Fruit fly (Drosophila melanogaster): ENCODE results near the gene CG15034.

Gene CG15034

dm6 chrX:7299399-7300355 is 47.6 kb downstream of the CG15034 start:
- TF ChIP-seq noc (tag; optimal IDR thresholded peaks at IDR 0.05), result peak; percentile 43

DNA sequence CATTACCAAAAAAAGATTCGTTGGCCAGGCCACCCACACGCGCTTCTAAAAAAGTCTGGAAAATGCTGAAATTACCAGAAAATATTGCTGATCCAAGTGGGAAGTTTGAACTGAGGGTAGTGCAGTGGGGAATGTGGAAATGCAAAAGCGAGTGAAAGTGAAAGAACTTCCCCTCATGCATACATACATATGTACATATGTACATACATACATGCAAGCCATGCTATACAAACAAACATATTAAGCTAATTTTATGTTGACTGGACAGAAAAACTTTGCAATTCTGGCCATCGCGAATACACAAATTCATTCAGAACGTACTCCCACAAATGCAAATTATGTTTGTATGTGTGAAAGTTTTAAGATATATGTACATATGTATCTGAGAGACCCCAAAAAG is 49.0 kb downstream of the CG15034 start:
- TF ChIP-seq noc (tag; optimal IDR thresholded peaks at IDR 0.05), result no peak

DNA sequence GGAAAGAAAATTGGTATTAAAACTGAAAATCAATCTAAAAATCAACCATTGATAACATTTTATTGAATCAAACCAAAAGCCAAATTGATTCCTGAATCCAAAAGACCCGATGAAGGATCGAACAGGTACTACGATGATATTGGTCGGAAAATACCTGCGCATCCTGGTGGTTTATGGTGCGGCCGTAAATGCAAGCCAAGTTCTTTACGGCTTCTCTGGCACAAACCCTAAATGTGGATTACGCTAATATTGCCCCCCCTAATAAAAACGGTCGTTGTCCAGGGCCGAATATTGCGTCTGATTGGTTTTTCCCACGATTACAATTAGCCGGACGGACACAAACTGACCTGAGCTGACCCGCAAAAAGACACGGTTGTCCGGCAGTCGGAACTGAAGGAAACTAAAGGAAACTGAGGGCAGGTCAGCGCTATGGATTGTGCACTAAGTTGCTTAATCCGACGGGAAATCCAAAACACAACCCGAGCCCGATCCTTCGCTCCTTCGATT is 50.5 kb downstream of the CG15034 start:
- no peak for TF ChIP-seq noc (tag; optimal IDR thresholded peaks at IDR 0.05)
